Fruit fly (Drosophila melanogaster) whole organism, embryonic: ENCODE data around the gene CG5938.

Experiments
- Atf3 ChIP-seq: fragments of 200-800 bp; sonication (Bioruptor generic); optimal IDR thresholded peaks from 3 replicates; lab custom pipeline; 2016; ENCODE audit warnings: missing biosample characterization, missing genetic modification characterization
- B-H2 ChIP-seq: fragments of 200-800 bp; sonication (Bioruptor generic); optimal IDR thresholded peaks from 2 replicates; lab custom pipeline; 2018; ENCODE audit warnings: missing biosample characterization, mild to moderate bottlenecking, missing genetic modification characterization
- C15 ChIP-seq: fragments of 200-800 bp; sonication (Bioruptor generic); IDR thresholded peaks from 3 replicates; pipeline ENCODE4 v1.3.6; 2022; ENCODE audit warnings: missing biosample characterization, missing genetic modification characterization
- CG10267 ChIP-seq: fragments of 200-800 bp; sonication (Bioruptor generic); optimal IDR thresholded peaks from 2 replicates; lab custom pipeline; 2018; ENCODE audit warnings: missing biosample characterization, mild to moderate bottlenecking, missing genetic modification characterization, moderate library complexity
- CG10462 ChIP-seq: fragments of 200-800 bp; sonication (Bioruptor generic); optimal IDR thresholded peaks from 2 replicates; lab custom pipeline; 2016; ENCODE audit warnings: missing biosample characterization, missing genetic modification characterization
- CG13287 ChIP-seq: fragments of 200-800 bp; sonication (Bioruptor generic); IDR thresholded peaks from 2 replicates; pipeline ENCODE4 v1.3.6; 2022; ENCODE audit warnings: missing biosample characterization, missing genetic modification characterization; ENCODE audit not compliant: partially characterized antibody
- CG13775 ChIP-seq: fragments of 200-800 bp; sonication (Bioruptor generic); optimal IDR thresholded peaks from 3 replicates; lab custom pipeline; 2017; ENCODE audit warnings: missing biosample characterization, mild to moderate bottlenecking, missing genetic modification characterization
- CG14441 ChIP-seq: fragments of 200-800 bp; sonication (Bioruptor generic); IDR thresholded peaks from 2 replicates; pipeline ENCODE4 v1.3.6; 2022; ENCODE audit warnings: missing biosample characterization, missing genetic modification characterization
- CG15011 ChIP-seq: fragments of 200-800 bp; sonication (Bioruptor generic); optimal IDR thresholded peaks from 3 replicates; lab custom pipeline; 2018; ENCODE audit warnings: missing biosample characterization, mild to moderate bottlenecking, missing genetic modification characterization
- CG16813 ChIP-seq: fragments of 200-800 bp; sonication (Bioruptor generic); IDR thresholded peaks from 3 replicates; pipeline ENCODE4 v1.3.6; 2022; ENCODE audit warnings: missing biosample characterization, missing genetic modification characterization; ENCODE audit not compliant: partially characterized antibody
- CG17802 ChIP-seq: fragments of 200-800 bp; sonication (Bioruptor generic); optimal IDR thresholded peaks from 2 replicates; lab custom pipeline; 2018; ENCODE audit warnings: missing biosample characterization, mild to moderate bottlenecking, missing genetic modification characterization, moderate library complexity
- CG17829 ChIP-seq: fragments of 200-800 bp; optimal IDR thresholded peaks from 2 replicates; lab custom pipeline; 2019; ENCODE audit warnings: missing biosample characterization, mild to moderate bottlenecking, missing genetic modification characterization, moderate library complexity
- CG2875 ChIP-seq: fragments of 200-800 bp; sonication (Bioruptor generic); optimal IDR thresholded peaks from 2 replicates; lab custom pipeline; 2017; ENCODE audit warnings: missing biosample characterization, mild to moderate bottlenecking, missing genetic modification characterization, missing genetic modification reagents
- CG31224 ChIP-seq: fragments of 200-800 bp; sonication (Bioruptor generic); IDR thresholded peaks from 2 replicates; pipeline ENCODE4 v1.3.6; 2022; ENCODE audit warnings: missing biosample characterization, missing genetic modification characterization
- CG3838 ChIP-seq: fragments of 200-800 bp; sonication (Bioruptor generic); optimal IDR thresholded peaks from 3 replicates; lab custom pipeline; 2016; ENCODE audit warnings: missing biosample characterization, missing genetic modification characterization
- CG4328 ChIP-seq: fragments of 200-800 bp; sonication (Bioruptor generic); optimal IDR thresholded peaks from 3 replicates; lab custom pipeline; 2017; ENCODE audit warnings: missing biosample characterization, missing genetic modification reagents, missing genetic modification characterization
- CG6175 ChIP-seq: fragments of 200-800 bp; sonication (Bioruptor generic); IDR thresholded peaks from 3 replicates; pipeline ENCODE4 v1.3.6; 2022; ENCODE audit warnings: missing biosample characterization, missing genetic modification characterization
- CG6272 ChIP-seq: fragments of 200-800 bp; sonication (Bioruptor generic); IDR thresholded peaks from 2 replicates; pipeline ENCODE4 v1.3.6; 2022; ENCODE audit warnings: missing biosample characterization, missing genetic modification characterization
- CG6683 ChIP-seq: fragments of 200-800 bp; sonication (Bioruptor generic); optimal IDR thresholded peaks from 2 replicates; lab custom pipeline; 2017; ENCODE audit warnings: missing biosample characterization, mild to moderate bottlenecking, missing genetic modification characterization, missing genetic modification reagents
- CG7928 ChIP-seq: fragments of 200-800 bp; sonication (Bioruptor generic); optimal IDR thresholded peaks from 2 replicates; lab custom pipeline; 2017; ENCODE audit warnings: missing biosample characterization, mild to moderate bottlenecking, missing genetic modification characterization
- CG8765 ChIP-seq: fragments of 200-800 bp; sonication (Bioruptor generic); IDR thresholded peaks from 2 replicates; pipeline ENCODE4 v1.3.6; 2022; ENCODE audit warnings: missing biosample characterization, missing genetic modification characterization
- CG9817 ChIP-seq: fragments of 200-800 bp; sonication (Bioruptor generic); optimal IDR thresholded peaks from 2 replicates; lab custom pipeline; 2018; ENCODE audit warnings: missing biosample characterization, mild to moderate bottlenecking, missing genetic modification characterization, moderate library complexity
- D ChIP-seq, 2 experiments: fragments of 200-800 bp in 1 of 2; fragments of >200 bp in 1 of 2; sonication (Bioruptor generic) in 1 of 2; optimal IDR thresholded peaks; 2 replicates in 1 of 2; 3 replicates in 1 of 2; lab custom pipeline; 2017; ENCODE audit warnings: mild to moderate bottlenecking in 1 of 2, missing biosample characterization in 1 of 2, missing genetic modification characterization in 1 of 2, missing genetic modification reagents in 1 of 2
- D19B ChIP-seq: fragments of 200-800 bp; sonication (Bioruptor generic); optimal IDR thresholded peaks from 2 replicates; lab custom pipeline; 2017; ENCODE audit warnings: missing biosample characterization, mild to moderate bottlenecking, missing genetic modification characterization
- Ets97D ChIP-seq: fragments of 200-800 bp; sonication (Bioruptor generic); optimal IDR thresholded peaks from 3 replicates; lab custom pipeline; 2016; ENCODE audit warnings: missing biosample characterization, missing genetic modification characterization
- H2.0 ChIP-seq: fragments of 200-800 bp; sonication (Bioruptor generic); IDR thresholded peaks from 2 replicates; pipeline ENCODE4 v1.3.6; 2022; ENCODE audit warnings: missing biosample characterization, missing genetic modification characterization
- Hand ChIP-seq: fragments of 200-800 bp; sonication (Bioruptor generic); optimal IDR thresholded peaks from 2 replicates; lab custom pipeline; 2017; ENCODE audit warnings: mild to moderate bottlenecking, missing biosample characterization, missing genetic modification reagents, missing genetic modification characterization
- NfI ChIP-seq: fragments of 200-800 bp; sonication (Bioruptor generic); optimal IDR thresholded peaks from 3 replicates; lab custom pipeline; 2018; ENCODE audit warnings: missing biosample characterization, mild to moderate bottlenecking, missing genetic modification characterization, moderate library complexity
- Six4 ChIP-seq: fragments of 200-800 bp; sonication (Bioruptor generic); optimal IDR thresholded peaks from 2 replicates; lab custom pipeline; 2016; ENCODE audit warnings: missing biosample characterization, missing genetic modification characterization
- Sry-δ ChIP-seq: fragments of 200-800 bp; sonication (Bioruptor generic); optimal IDR thresholded peaks from 2 replicates; lab custom pipeline; 2016; ENCODE audit warnings: missing biosample characterization, missing genetic modification characterization
- Vsx1 ChIP-seq: fragments of 200-800 bp; sonication (Bioruptor generic); optimal IDR thresholded peaks from 2 replicates; lab custom pipeline; 2017; ENCODE audit warnings: missing biosample characterization, mild to moderate bottlenecking, missing genetic modification characterization, missing genetic modification reagents
- YL-1 ChIP-seq: fragments of 200-800 bp; sonication (Bioruptor generic); optimal IDR thresholded peaks from 3 replicates; lab custom pipeline; 2017; ENCODE audit warnings: missing biosample characterization, mild to moderate bottlenecking, missing genetic modification characterization
- aop ChIP-seq: fragments of 200-800 bp; sonication (Bioruptor generic); IDR thresholded peaks from 2 replicates; pipeline ENCODE4 v1.3.6; 2022; ENCODE audit warnings: missing biosample characterization, missing genetic modification characterization
- bbx ChIP-seq: fragments of 200-800 bp; sonication (Bioruptor generic); IDR thresholded peaks from 2 replicates; pipeline ENCODE4 v1.3.6; 2022; ENCODE audit warnings: missing biosample characterization, missing genetic modification characterization; ENCODE audit not compliant: partially characterized antibody
- br ChIP-seq: fragments of >200 bp; optimal IDR thresholded peaks from 2 replicates; lab custom pipeline; 2017
- chif ChIP-seq, 2 experiments: fragments of 200-800 bp; sonication (Bioruptor generic); optimal IDR thresholded peaks; 3 replicates each; lab custom pipeline; 2016; ENCODE audit warnings: missing biosample characterization in 2 of 2, missing genetic modification characterization in 2 of 2
- chinmo ChIP-seq: fragments of 200-800 bp; sonication (Bioruptor generic); IDR thresholded peaks from 4 replicates; pipeline ENCODE4 v1.3.6; 2022; ENCODE audit warnings: missing biosample characterization, missing genetic modification characterization; ENCODE audit not compliant: partially characterized antibody
- gro ChIP-seq: fragments of 200-800 bp; sonication (Bioruptor generic); optimal IDR thresholded peaks from 2 replicates; lab custom pipeline; 2016; ENCODE audit warnings: missing biosample characterization, missing genetic modification characterization
- h ChIP-seq: fragments of >200 bp; optimal IDR thresholded peaks from 2 replicates; lab custom pipeline; 2017
- maf-S ChIP-seq: fragments of 200-800 bp; sonication (Bioruptor generic); optimal IDR thresholded peaks from 2 replicates; lab custom pipeline; 2016; ENCODE audit warnings: missing biosample characterization, missing genetic modification characterization
- pfk ChIP-seq: fragments of 200-800 bp; sonication (Bioruptor generic); optimal IDR thresholded peaks from 2 replicates; lab custom pipeline; 2018; ENCODE audit warnings: missing biosample characterization, mild to moderate bottlenecking, missing genetic modification characterization, moderate library complexity
- prd ChIP-seq, 3 experiments: fragments of >200 bp in 2 of 3; fragments of 200-800 bp in 1 of 3; sonication (Bioruptor generic) in 1 of 3; optimal IDR thresholded peaks in 2 of 3; IDR thresholded peaks in 1 of 3; 2 replicates in 2 of 3; 3 replicates in 1 of 3; pipeline versions ENCODE4 v1.3.6 to Lab custom; 2017 to 2022; ENCODE audit warnings: missing biosample characterization in 1 of 3, missing genetic modification characterization in 1 of 3
- ro ChIP-seq: fragments of 200-800 bp; sonication (Bioruptor generic); IDR thresholded peaks from 2 replicates; pipeline ENCODE4 v1.3.6; 2022; ENCODE audit warnings: missing biosample characterization, missing genetic modification characterization
- sima ChIP-seq: fragments of 200-800 bp; sonication (Bioruptor generic); optimal IDR thresholded peaks from 2 replicates; lab custom pipeline; 2016; ENCODE audit warnings: missing biosample characterization, missing genetic modification characterization
- so ChIP-seq: fragments of 200-800 bp; sonication (Bioruptor generic); IDR thresholded peaks from 3 replicates; pipeline ENCODE4 v1.3.6; 2022; ENCODE audit warnings: missing biosample characterization, missing genetic modification characterization
- stwl ChIP-seq: fragments of 200-800 bp; sonication (Bioruptor generic); optimal IDR thresholded peaks from 3 replicates; lab custom pipeline; 2018; ENCODE audit warnings: missing biosample characterization, mild to moderate bottlenecking, missing genetic modification characterization, moderate library complexity
- tll ChIP-seq, 2 experiments: fragments of 200-800 bp in 1 of 2; fragments of >200 bp in 1 of 2; sonication (Bioruptor generic) in 1 of 2; optimal IDR thresholded peaks; 2 replicates each; lab custom pipeline; 2017 to 2019; ENCODE audit warnings: missing biosample characterization in 2 of 2, missing genetic modification characterization in 2 of 2, mild to moderate bottlenecking in 1 of 2, moderate library complexity in 1 of 2
- zfh2 ChIP-seq: fragments of 200-800 bp; sonication (Bioruptor generic); optimal IDR thresholded peaks from 2 replicates; lab custom pipeline; 2016; ENCODE audit warnings: missing biosample characterization, missing genetic modification characterization

The CG5938 gene

dm6 chr3R:27292159-27292880 lies 17.7 kb downstream of the CG5938 start, which contains the start of gene CG3348 (continued):
- TF ChIP-seq CG7928 (GFP tag; lab: Kevin White, UChicago) (peak; percentile 54), NfI (peak; percentile 72), ro (GFP tag; lab: Robert Waterston, UW) (peak; percentile 20; the same call in 1 of the 2 replicates), CG6175 (GFP tag; lab: Robert Waterston, UW) (0 out of 3 replicates have a peak, but pooled peaks have one; percentile 22), pfk (no peak), CG3838 (GFP tag; lab: Kevin White, UChicago) (no peak), CG6683 (GFP tag; lab: Kevin White, UChicago) (no peak), C15 (GFP tag; lab: Robert Waterston, UW) (no peak), YL-1 (GFP tag; lab: Kevin White, UChicago) (no peak), Sry-δ (GFP tag; lab: Kevin White, UChicago) (no peak), Ets97D (peak; percentile 6), chinmo (GFP tag; lab: Robert Waterston, UW) (no peak), Vsx1 (GFP tag; lab: Kevin White, UChicago) (no peak), H2.0 (GFP tag; lab: Robert Waterston, UW) (peak; percentile 67), stwl (tag; lab: Kevin White, UChicago) (no peak), B-H2 (GFP tag; lab: Kevin White, UChicago) (peak; percentile 70), prd (optimal IDR thresholded peaks at IDR 0.05; lab: Kevin White, UChicago) (no peak), prd (GFP tag; IDR thresholded peaks at IDR 0.05; lab: Robert Waterston, UW) (peak; percentile 81), Atf3 (GFP tag; lab: Kevin White, UChicago) (no peak), CG9817 (tag; lab: Kevin White, UChicago) (peak; percentile 82), so (GFP tag; lab: Robert Waterston, UW) (0 out of 3 replicates have a peak, but pooled peaks have one; percentile 43), D (optimal IDR thresholded peaks at IDR 0.05; lab: Kevin White, UChicago) (no peak), D (GFP tag; optimal IDR thresholded peaks at IDR 0.05; lab: Kevin White, UChicago) (peak; percentile 33), CG31224 (peak; percentile 83), CG17829 (tag; lab: Kevin White, UChicago) (peak; percentile 43), D19B (GFP tag; lab: Kevin White, UChicago) (peak; percentile 83), CG10462 (no peak), tll (GFP tag; optimal IDR thresholded peaks at IDR 0.05; lab: Kevin White, UChicago) (no peak), CG4328 (peak; percentile 15), br (no peak), CG15011 (GFP tag; lab: Kevin White, UChicago) (peak; percentile 74), gro (GFP tag; lab: Kevin White, UChicago) (peak; percentile 53), CG10267 (tag; lab: Kevin White, UChicago) (peak; percentile 53), CG17802 (tag; lab: Kevin White, UChicago) (peak; percentile 2), CG14441 (peak; percentile 69), bbx (GFP tag; lab: Robert Waterston, UW) (no peak), aop (GFP tag; lab: Robert Waterston, UW) (no peak), h (lab: Kevin White, UChicago) (no peak), maf-S (GFP tag; lab: Kevin White, UChicago) (no peak), chif (GFP tag; optimal IDR thresholded peaks at IDR 0.05; lab: Kevin White, UChicago) (peak; percentile 8 to 39), Hand (GFP tag; lab: Kevin White, UChicago) (peak; percentile 36), Six4 (GFP tag; lab: Kevin White, UChicago) (peak; percentile 39), CG6272 (GFP tag; lab: Robert Waterston, UW) (peak; percentile 27; the same call in 1 of the 2 replicates), sima (GFP tag; lab: Kevin White, UChicago) (no peak), zfh2 (GFP tag; lab: Kevin White, UChicago) (peak; percentile 88), CG2875 (no peak), CG8765 (GFP tag; lab: Robert Waterston, UW) (peak; percentile 48; the same call in 1 of the 2 replicates), CG13287 (GFP tag; lab: Robert Waterston, UW) (no peak), CG16813 (GFP tag; lab: Robert Waterston, UW) (no peak), CG13775 (peak; percentile 73)
